Fruit fly (Drosophila melanogaster): ENCODE data around the gene CG15278.

DNA sequence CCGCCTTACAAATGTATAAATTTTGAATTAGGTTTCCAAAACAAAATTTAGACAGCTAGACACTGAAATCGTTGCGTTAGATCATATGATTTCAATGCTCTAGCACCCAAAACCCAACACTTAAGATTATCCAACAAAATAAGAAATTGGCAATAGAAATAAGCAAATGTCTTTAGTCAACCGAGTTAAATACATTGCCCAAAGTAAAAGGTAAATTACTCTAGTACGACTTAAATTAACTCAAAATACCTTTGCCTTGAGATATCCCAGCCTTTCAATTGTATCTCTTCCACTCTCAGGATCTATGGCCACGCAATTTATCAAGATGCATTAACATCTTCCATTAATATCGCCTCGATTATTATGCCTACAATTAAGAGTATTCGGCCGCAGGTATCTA lies at the start of gene CG15278:
- no peak for TF ChIP-seq CG8478 (optimal IDR thresholded peaks at IDR 0.05)
- TF ChIP-seq usp (GFP tag; optimal IDR thresholded peaks at IDR 0.05) = no peak
- TF ChIP-seq pan (optimal IDR thresholded peaks at IDR 0.05) = no peak
- no peak for TF ChIP-seq EcR (GFP tag; optimal IDR thresholded peaks at IDR 0.05)
